Fruit fly (Drosophila melanogaster) whole organism, pupa: ENCODE data around the gene CG2816.
A peak's percentile ranks its signal among the peaks of the same experiment; 100 is the strongest.

Source experiments
- CG10348 ChIP-seq: fragments of 200-800 bp; sonication (Bioruptor generic); IDR thresholded peaks from 2 replicates; pipeline ENCODE4 v1.3.6; 2022; ENCODE audit warnings: missing biosample characterization, missing genetic modification characterization
- CG12605 ChIP-seq: fragments of 200-800 bp; sonication (Bioruptor generic); IDR thresholded peaks from 2 replicates; pipeline ENCODE4 v1.3.6; 2022; ENCODE audit warnings: missing biosample characterization, missing genetic modification characterization
- CG13204 ChIP-seq: fragments of 200-800 bp; sonication (Bioruptor generic); optimal IDR thresholded peaks from 2 replicates; lab custom pipeline; 2018; ENCODE audit warnings: missing biosample characterization, mild to moderate bottlenecking, missing genetic modification characterization, moderate library complexity
- CG14655 ChIP-seq: fragments of 200-800 bp; sonication (Bioruptor generic); optimal IDR thresholded peaks from 3 replicates; lab custom pipeline; 2017; ENCODE audit warnings: mild to moderate bottlenecking, missing biosample characterization, missing genetic modification reagents, missing genetic modification characterization
- CG17806 ChIP-seq: fragments of 200-800 bp; sonication (Bioruptor generic); optimal IDR thresholded peaks from 2 replicates; lab custom pipeline; 2018; ENCODE audit warnings: missing biosample characterization, mild to moderate bottlenecking, missing genetic modification characterization, moderate library complexity
- CG32121 ChIP-seq: fragments of 200-800 bp; sonication (Bioruptor generic); IDR thresholded peaks from 2 replicates; pipeline ENCODE4 v1.3.6; 2022; ENCODE audit warnings: missing biosample characterization, missing genetic modification characterization
- CG34367 ChIP-seq: fragments of 200-800 bp; sonication (Bioruptor generic); optimal IDR thresholded peaks from 2 replicates; lab custom pipeline; 2018; ENCODE audit warnings: missing biosample characterization, mild to moderate bottlenecking, missing genetic modification characterization
- CG4496 ChIP-seq: fragments of 200-800 bp; sonication (Bioruptor generic); IDR thresholded peaks from 3 replicates; pipeline ENCODE4 v1.3.6; 2022; ENCODE audit warnings: missing biosample characterization, missing genetic modification characterization
- D1 ChIP-seq: fragments of 200-800 bp; sonication (Bioruptor generic); optimal IDR thresholded peaks from 2 replicates; lab custom pipeline; 2018; ENCODE audit warnings: missing biosample characterization, mild to moderate bottlenecking, missing genetic modification characterization, moderate library complexity
- Ets98B ChIP-seq: fragments of 200-800 bp; sonication (Bioruptor generic); IDR thresholded peaks from 2 replicates; pipeline ENCODE4 v1.3.6; 2022; ENCODE audit warnings: missing biosample characterization, missing genetic modification characterization
- Pif1A ChIP-seq: fragments of 200-800 bp; sonication (Bioruptor generic); optimal IDR thresholded peaks from 3 replicates; lab custom pipeline; 2016; ENCODE audit warnings: missing biosample characterization, missing genetic modification characterization
- Pif1B ChIP-seq: fragments of 200-800 bp; sonication (Bioruptor generic); optimal IDR thresholded peaks from 3 replicates; lab custom pipeline; 2016; ENCODE audit warnings: missing biosample characterization, missing genetic modification characterization
- fd96Ca ChIP-seq: fragments of 200-800 bp; sonication (Bioruptor generic); IDR thresholded peaks from 3 replicates; pipeline ENCODE4 v1.3.6; 2022; ENCODE audit warnings: missing biosample characterization, missing genetic modification characterization
- gl ChIP-seq: fragments of 200-800 bp; sonication (Bioruptor generic); optimal IDR thresholded peaks from 2 replicates; lab custom pipeline; 2018; ENCODE audit warnings: missing biosample characterization, mild to moderate bottlenecking, missing genetic modification characterization
- rn ChIP-seq: fragments of 200-800 bp; sonication (Bioruptor generic); IDR thresholded peaks from 2 replicates; pipeline ENCODE4 v1.3.6; 2022; ENCODE audit warnings: missing biosample characterization, missing genetic modification characterization

The CG2816 gene

DNA sequence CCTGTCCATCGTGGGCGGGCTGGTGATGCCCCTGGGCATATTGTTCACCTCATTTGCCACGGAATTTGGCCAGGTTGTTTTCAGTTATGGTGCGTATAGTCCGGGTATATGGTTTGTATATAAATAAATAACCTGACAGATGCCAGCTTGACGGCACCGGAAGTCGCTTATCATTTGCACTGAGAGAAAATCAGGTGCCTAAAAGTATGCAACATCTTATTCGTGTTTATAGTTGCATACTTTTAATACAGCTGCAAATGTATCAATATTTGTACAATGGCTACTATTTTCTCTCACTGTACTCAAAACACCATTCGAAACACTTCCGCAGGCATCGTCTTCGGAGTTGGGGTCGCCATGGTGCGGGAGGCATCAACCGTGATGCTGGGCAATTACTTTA lies 45.2 kb downstream of the CG2816 start:
- no peak for TF ChIP-seq Ets98B
- TF ChIP-seq rn (GFP tag; lab: Robert Waterston, UW), result no peak
- TF ChIP-seq Pif1A (GFP tag; lab: Kevin White, UChicago), result no peak
- TF ChIP-seq gl (tag; lab: Kevin White, UChicago), result no peak
- TF ChIP-seq CG32121 (GFP tag; lab: Robert Waterston, UW), result no peak
- no peak for TF ChIP-seq Pif1B (GFP tag; lab: Kevin White, UChicago)
- TF ChIP-seq CG14655, result no peak
- TF ChIP-seq CG34367 (tag; lab: Kevin White, UChicago), result no peak
- TF ChIP-seq CG13204 (GFP tag; lab: Kevin White, UChicago), result no peak
- no peak for TF ChIP-seq D1
- TF ChIP-seq CG12605 (GFP tag; lab: Robert Waterston, UW), result 0 out of 2 replicates have a peak, but pooled peaks have one; percentile 11
- TF ChIP-seq CG17806 (tag; lab: Kevin White, UChicago), result no peak
- peak; percentile 65; the same call in 1 of the 3 replicates for TF ChIP-seq CG4496 (GFP tag; lab: Robert Waterston, UW)
- TF ChIP-seq fd96Ca, result no peak
- no peak for TF ChIP-seq CG10348 (GFP tag; lab: Robert Waterston, UW)
